Worm (Caenorhabditis elegans) whole organism, midembryonic: Measurements from ENCODE around the gene gck-3.

ENCODE experiments used
- flt-1 ChIP-seq: fragments of 200-800 bp; sonication (Bioruptor generic); IDR thresholded peaks from 2 replicates; pipeline ENCODE4 v1.3.6; 2022; ENCODE audit warnings: missing genetic modification characterization, missing compliant biosample characterization
- klf-2 ChIP-seq: fragments of 200-800 bp; sonication (Bioruptor generic); conservative IDR thresholded peaks from 2 replicates; pipeline ENCODE4 v1.3.6; 2022; ENCODE audit warnings: missing genetic modification reagents, missing genetic modification characterization, missing compliant biosample characterization
- med-1 ChIP-seq: sonication (generic microtip); optimal IDR thresholded peaks from 2 replicates; lab custom pipeline; 2017; ENCODE audit warnings: missing genetic modification characterization, mild to moderate bottlenecking, missing compliant biosample characterization, antibody characterized with exemption, missing genetic modification reagents; ENCODE audit not compliant: insufficient read depth
- ref-1 ChIP-seq: fragments of 200-800 bp; sonication (Bioruptor generic); conservative IDR thresholded peaks from 2 replicates; pipeline ENCODE4 v1.3.6; 2022; ENCODE audit warnings: missing genetic modification reagents, missing genetic modification characterization, missing compliant biosample characterization
- ztf-23 ChIP-seq: fragments of 200-800 bp; sonication (Bioruptor generic); IDR thresholded peaks from 2 replicates; pipeline ENCODE4 v1.3.6; 2022; ENCODE audit warnings: missing genetic modification reagents, missing genetic modification characterization, missing compliant biosample characterization
- ztf-29 ChIP-seq: fragments of 200-800 bp; sonication (Bioruptor generic); IDR thresholded peaks from 2 replicates; pipeline ENCODE4 v1.3.6; 2022; ENCODE audit warnings: missing genetic modification reagents, missing genetic modification characterization, missing compliant biosample characterization

DNA sequence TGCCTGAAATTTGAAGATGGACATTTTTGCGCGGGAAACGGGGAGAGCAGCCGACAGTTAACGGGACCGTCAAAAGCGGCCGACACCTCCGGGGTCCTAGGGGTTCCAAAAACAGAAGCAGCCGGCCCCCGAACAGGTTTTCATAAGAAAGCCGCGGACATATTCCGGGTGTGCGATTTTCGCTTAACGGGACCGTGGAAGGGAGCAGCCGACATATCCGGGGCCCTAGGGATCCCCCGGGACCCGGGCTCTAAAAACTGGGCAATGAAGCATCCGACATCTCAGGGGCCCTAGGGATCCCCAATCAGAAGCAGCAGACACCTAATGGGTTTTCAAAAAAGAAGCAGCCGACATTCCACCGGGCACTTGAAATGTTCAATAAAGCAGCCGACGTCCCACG, 4.1 kb downstream of the gck-3 start:
- TF ChIP-seq flt-1 (GFP tag; lab: Robert Waterston, UW): no peak
- TF ChIP-seq ztf-23 (GFP tag; lab: Robert Waterston, UW): no peak
- no peak for TF ChIP-seq ref-1 (GFP tag; lab: Robert Waterston, UW)
- no peak for TF ChIP-seq med-1 (GFP tag; lab: Kevin White, UChicago)
- no peak for TF ChIP-seq ztf-29 (GFP tag; lab: Robert Waterston, UW)
- TF ChIP-seq klf-2 (GFP tag; lab: Robert Waterston, UW): no peak
